Worm (Caenorhabditis elegans): Measurements from ENCODE around the gene cdh-10.
A peak's percentile ranks its signal among the peaks of the same experiment; 100 is the strongest.

Gene cdh-10

DNA sequence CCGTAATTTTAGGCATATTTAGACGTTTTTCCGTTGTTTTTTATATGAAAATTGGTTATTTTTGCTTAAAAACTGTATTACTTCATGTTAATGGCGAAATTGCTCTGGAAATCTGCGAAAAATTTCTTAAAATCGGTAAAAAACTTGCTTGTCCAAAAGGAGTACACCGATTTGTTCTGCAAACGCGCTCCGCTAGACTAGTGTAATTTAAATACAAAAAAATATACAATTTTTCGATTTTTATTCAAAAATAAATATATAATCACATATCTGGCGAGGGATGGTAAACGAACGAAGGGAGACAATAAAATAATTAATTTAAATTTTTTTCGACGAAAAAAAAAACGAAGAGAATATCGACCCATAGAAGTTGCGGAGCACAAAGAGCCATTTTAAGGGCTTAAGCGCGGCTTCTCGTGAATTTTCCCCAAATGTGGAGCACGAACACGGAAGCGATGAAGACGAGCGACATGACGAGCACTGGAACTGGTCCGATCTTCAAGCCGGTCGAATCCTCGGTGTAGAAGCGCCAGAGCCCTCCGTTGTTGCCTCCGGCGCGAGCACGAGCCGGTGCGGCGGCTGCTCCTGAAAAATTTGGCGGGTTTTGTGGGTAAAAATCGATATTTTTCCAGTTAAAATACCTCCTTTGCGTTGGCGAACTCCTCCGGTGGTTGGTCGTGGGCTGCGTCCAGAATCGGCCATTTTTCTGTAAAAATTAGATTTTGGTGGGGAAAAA, 75.0 kb downstream of the cdh-10 start, which contains the start of gene sec-61.B (continued):
- no peak for TF ChIP-seq sdz-38 (tag; optimal IDR thresholded peaks at IDR 0.05)
- TF ChIP-seq repo-1 (tag; optimal IDR thresholded peaks at IDR 0.05) = peak; percentile 39
- no peak for TF ChIP-seq zim-3 (tag; optimal IDR thresholded peaks at IDR 0.05)
- TF ChIP-seq egl-18 (GFP tag; IDR thresholded peaks at IDR 0.05) = no peak
- TF ChIP-seq snpc-1.1 (tag; optimal IDR thresholded peaks at IDR 0.05; ENCODE audit: insufficient read depth) = peak; percentile 49
- TF ChIP-seq let-607 (tag; optimal IDR thresholded peaks at IDR 0.05) = peak in 1 of 2 experiments; percentile 82
- TF ChIP-seq F10E7.11 (tag; optimal IDR thresholded peaks at IDR 0.05) = no peak
- TF ChIP-seq pbrm-1 (GFP tag; IDR thresholded peaks at IDR 0.05) = 0 out of 2 replicates have a peak, but pooled peaks have one; percentile 33
- no peak for TF ChIP-seq mxl-1 (tag; optimal IDR thresholded peaks at IDR 0.05)
- peak; percentile 44; the same call in 1 of the 2 replicates for TF ChIP-seq Y95B8A.8 (GFP tag; IDR thresholded peaks at IDR 0.05)
- no peak for TF ChIP-seq let-526 (GFP tag; IDR thresholded peaks at IDR 0.05)
- no peak for TF ChIP-seq efl-1 (GFP tag; optimal IDR thresholded peaks at IDR 0.05)
- no peak for TF ChIP-seq ekl-4 (GFP tag; IDR thresholded peaks at IDR 0.05)
- TF ChIP-seq zfh-2 (GFP tag; conservative IDR thresholded peaks at IDR 0.05) = 0 out of 2 replicates have a peak, but pooled peaks have one; percentile 38
- TF ChIP-seq T26A5.8 (tag; optimal IDR thresholded peaks at IDR 0.05) = no peak
- TF ChIP-seq lag-1 (GFP tag; IDR thresholded peaks at IDR 0.05) = no peak
- peak; percentile 65 for TF ChIP-seq tlf-1 (GFP tag; optimal IDR thresholded peaks at IDR 0.05)
- TF ChIP-seq lsl-1 (GFP tag; optimal IDR thresholded peaks at IDR 0.05) = peak; percentile 31
- peak; percentile 69; the same call in 1 of the 2 replicates for TF ChIP-seq Y56A3A.18 (GFP tag; IDR thresholded peaks at IDR 0.05)
- no peak for TF ChIP-seq F22D6.2 (tag; optimal IDR thresholded peaks at IDR 0.05)
